Worm (Caenorhabditis elegans) whole organism, L2 larva: ENCODE data around the gene srh-1.

Source experiments
- alr-1 ChIP-seq: fragments of 150-350 bp; optimal IDR thresholded peaks from 2 replicates; lab custom pipeline; 2014; ENCODE audit warnings: missing biosample characterization, missing genetic modification characterization
- ama-1 ChIP-seq: fragments of 150-350 bp; optimal IDR thresholded peaks from 2 replicates; lab custom pipeline; 2018; ENCODE audit warnings: inconsistent platforms
- ceh-82 ChIP-seq: fragments of 150-350 bp; optimal IDR thresholded peaks from 2 replicates; lab custom pipeline; 2014; ENCODE audit warnings: missing biosample characterization, missing genetic modification characterization
- nhr-11 ChIP-seq: fragments of 150-350 bp; optimal IDR thresholded peaks from 2 replicates; lab custom pipeline; 2014; ENCODE audit warnings: missing biosample characterization, missing genetic modification characterization
- sma-3 ChIP-seq: sonication (generic microtip); optimal IDR thresholded peaks from 2 replicates; lab custom pipeline; 2016; ENCODE audit warnings: missing genetic modification reagents, missing genetic modification characterization, missing compliant biosample characterization
- sma-9 ChIP-seq, 2 experiments: fragments of 150-350 bp in 1 of 2; sonication (generic microtip) in 1 of 2; optimal IDR thresholded peaks; 2 replicates each; lab custom pipeline; 2014 to 2016; ENCODE audit warnings: missing genetic modification characterization in 2 of 2, mild to moderate bottlenecking in 1 of 2, missing biosample characterization in 1 of 2, missing compliant biosample characterization in 1 of 2, missing genetic modification reagents in 1 of 2, moderate library complexity in 1 of 2

DNA sequence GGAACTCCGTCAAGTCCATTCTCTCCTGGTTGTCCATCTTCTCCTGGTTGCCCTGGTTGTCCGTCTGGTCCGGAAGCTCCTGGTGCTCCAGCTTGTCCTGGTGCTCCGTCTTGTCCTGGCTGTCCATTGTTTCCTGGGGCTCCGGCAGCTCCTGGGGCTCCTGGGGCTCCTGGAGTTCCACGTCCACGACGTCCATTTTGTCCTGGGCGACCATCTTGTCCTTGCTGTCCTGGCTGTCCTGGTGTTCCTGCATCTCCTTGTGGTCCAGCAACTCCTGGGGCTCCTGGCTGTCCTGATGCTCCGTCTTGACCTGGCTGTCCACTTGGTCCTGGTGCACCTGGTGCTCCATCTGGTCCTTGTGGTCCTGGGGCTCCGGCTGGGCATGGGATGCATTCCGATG, 36.3 kb upstream of the srh-1 start:
- TF ChIP-seq sma-3 (GFP tag; lab: Kevin White, UChicago) (no peak), ceh-82 (tag; lab: Kevin White, UChicago) (no peak), alr-1 (no peak), nhr-11 (no peak), ama-1 (lab: Kevin White, UChicago) (no peak), sma-9 (GFP tag; optimal IDR thresholded peaks at IDR 0.05; lab: Kevin White, UChicago) (no peak), sma-9 (tag; optimal IDR thresholded peaks at IDR 0.05; lab: Kevin White, UChicago) (no peak)
